Worm (Caenorhabditis elegans) whole organism, L4 larva: Measurements from ENCODE around the gene ugt-62.

Experiments
- F37D6.2 ChIP-seq: sonication (generic microtip); optimal IDR thresholded peaks from 2 replicates; lab custom pipeline; 2016; ENCODE audit warnings: mild to moderate bottlenecking, missing genetic modification characterization, missing compliant biosample characterization
- R02D3.7 ChIP-seq: fragments of 150-350 bp; sonication (generic microtip); optimal IDR thresholded peaks from 3 replicates; lab custom pipeline; 2014; ENCODE audit warnings: missing biosample characterization, missing genetic modification characterization
- T20F7.1 ChIP-seq: fragments of 200-800 bp; sonication (Bioruptor generic); optimal IDR thresholded peaks from 2 replicates; lab custom pipeline; 2018; ENCODE audit warnings: mild to moderate bottlenecking, missing genetic modification characterization, missing compliant biosample characterization
- Y105C5A.15 ChIP-seq: fragments of 200-800 bp; sonication (Bioruptor generic); IDR thresholded peaks from 2 replicates; pipeline ENCODE4 v1.3.6; 2022; ENCODE audit warnings: missing genetic modification characterization, missing compliant biosample characterization
- Y48G9A.11 ChIP-seq: fragments of 200-800 bp; sonication (Bioruptor generic); IDR thresholded peaks from 2 replicates; pipeline ENCODE4 v1.3.6; 2022; ENCODE audit warnings: missing genetic modification reagents, missing genetic modification characterization, missing compliant biosample characterization
- Y5F2A.4 ChIP-seq: fragments of 200-800 bp; sonication (Bioruptor generic); optimal IDR thresholded peaks from 2 replicates; lab custom pipeline; 2018; ENCODE audit warnings: mild to moderate bottlenecking, missing genetic modification characterization, missing compliant biosample characterization
- Y75B8A.6 ChIP-seq: fragments of 200-800 bp; sonication (Bioruptor generic); IDR thresholded peaks from 2 replicates; pipeline ENCODE4 v1.3.6; 2022; ENCODE audit warnings: missing genetic modification reagents, missing genetic modification characterization, missing compliant biosample characterization
- ZK546.5 ChIP-seq, 2 experiments: sonication (generic microtip); optimal IDR thresholded peaks; 2 replicates each; lab custom pipeline; 2017; ENCODE audit warnings: missing biosample characterization in 2 of 2, missing genetic modification characterization in 2 of 2
- arid-1 ChIP-seq: fragments of 200-800 bp; sonication (Bioruptor generic); conservative IDR thresholded peaks from 2 replicates; pipeline ENCODE4 v1.3.6; 2022; ENCODE audit warnings: missing genetic modification reagents, missing genetic modification characterization, missing compliant biosample characterization
- attf-4 ChIP-seq: sonication (generic microtip); optimal IDR thresholded peaks from 3 replicates; lab custom pipeline; 2017; ENCODE audit warnings: missing biosample characterization, missing genetic modification characterization
- ceh-32 ChIP-seq: sonication (generic microtip); optimal IDR thresholded peaks from 2 replicates; lab custom pipeline; 2016; ENCODE audit warnings: mild to moderate bottlenecking, missing genetic modification characterization, missing compliant biosample characterization; ENCODE audit not compliant: poor library complexity
- ceh-62 ChIP-seq: sonication (generic microtip); optimal IDR thresholded peaks from 2 replicates; lab custom pipeline; 2017; ENCODE audit warnings: missing biosample characterization, missing genetic modification characterization
- cey-2 ChIP-seq: sonication (generic microtip); optimal IDR thresholded peaks from 3 replicates; lab custom pipeline; 2017; ENCODE audit warnings: missing genetic modification characterization, mild to moderate bottlenecking, missing compliant biosample characterization, antibody characterized with exemption, borderline replicate concordance; ENCODE audit not compliant: insufficient read depth
- ctbp-1 ChIP-seq: fragments of 200-800 bp; sonication (Bioruptor generic); IDR thresholded peaks from 2 replicates; pipeline ENCODE4 v1.3.6; 2022; ENCODE audit warnings: missing genetic modification reagents, missing genetic modification characterization, missing compliant biosample characterization
- daf-16 ChIP-seq, 3 experiments: sonication (generic microtip); optimal IDR thresholded peaks; 2 replicates each; lab custom pipeline; 2016 to 2017; ENCODE audit warnings: missing genetic modification characterization in 3 of 3, missing genetic modification reagents in 3 of 3, mild to moderate bottlenecking in 2 of 3, missing compliant biosample characterization in 2 of 3, missing biosample characterization in 1 of 3, moderate library complexity in 1 of 3
- daf-19 ChIP-seq: fragments of 200-800 bp; sonication (Bioruptor generic); conservative IDR thresholded peaks from 2 replicates; pipeline ENCODE4 v1.3.6; 2022; ENCODE audit warnings: missing genetic modification characterization, missing compliant biosample characterization
- daf-8 ChIP-seq: fragments of 200-800 bp; sonication (Bioruptor generic); IDR thresholded peaks from 2 replicates; pipeline ENCODE4 v1.3.6; 2022; ENCODE audit warnings: missing genetic modification characterization, missing compliant biosample characterization
- dmd-9 ChIP-seq: fragments of 200-800 bp; sonication (Bioruptor generic); IDR thresholded peaks from 2 replicates; pipeline ENCODE4 v1.3.6; 2022; ENCODE audit warnings: missing genetic modification reagents, missing genetic modification characterization, missing compliant biosample characterization
- dpl-1 ChIP-seq: fragments of 150-350 bp; optimal IDR thresholded peaks from 2 replicates; lab custom pipeline; 2014; ENCODE audit warnings: missing biosample characterization, missing genetic modification reagents, missing genetic modification characterization
- duxl-1 ChIP-seq: sonication (generic microtip); optimal IDR thresholded peaks from 2 replicates; lab custom pipeline; 2016; ENCODE audit warnings: mild to moderate bottlenecking, missing genetic modification characterization, moderate library complexity, missing compliant biosample characterization; ENCODE audit not compliant: poor library complexity
- gei-8 ChIP-seq: fragments of 200-800 bp; sonication (Bioruptor generic); optimal IDR thresholded peaks from 2 replicates; lab custom pipeline; 2018; ENCODE audit warnings: mild to moderate bottlenecking, missing genetic modification characterization, missing compliant biosample characterization
- hif-1 ChIP-seq, 2 experiments: sonication (generic microtip); optimal IDR thresholded peaks; 2 replicates each; lab custom pipeline; 2016 to 2017; ENCODE audit warnings: missing compliant biosample characterization in 2 of 2, missing genetic modification characterization in 2 of 2, missing genetic modification reagents in 2 of 2, missing genotype in 2 of 2, mild to moderate bottlenecking in 1 of 2
- hmg-1.1 ChIP-seq: fragments of 200-800 bp; sonication (Bioruptor generic); IDR thresholded peaks from 2 replicates; pipeline ENCODE4 v1.3.6; 2022; ENCODE audit warnings: missing genetic modification reagents, missing genetic modification characterization, missing compliant biosample characterization
- lim-7 ChIP-seq: fragments of 200-800 bp; sonication (Bioruptor generic); IDR thresholded peaks from 2 replicates; pipeline ENCODE4 v1.3.6; 2022; ENCODE audit warnings: missing genetic modification characterization, missing compliant biosample characterization
- lin-1 ChIP-seq: fragments of 200-800 bp; sonication (Bioruptor generic); IDR thresholded peaks from 2 replicates; pipeline ENCODE4 v1.3.6; 2022; ENCODE audit warnings: missing genetic modification reagents, missing genetic modification characterization, missing compliant biosample characterization
- lin-13 ChIP-seq: fragments of 150-350 bp; optimal IDR thresholded peaks from 2 replicates; lab custom pipeline; 2014; ENCODE audit warnings: missing biosample characterization, missing genetic modification reagents, missing genetic modification characterization
- lin-15B ChIP-seq: fragments of 150-350 bp; sonication (generic microtip); optimal IDR thresholded peaks from 3 replicates; lab custom pipeline; 2014; ENCODE audit warnings: missing biosample characterization, missing genetic modification characterization
- lin-38 ChIP-seq: fragments of 200-800 bp; sonication (Bioruptor generic); IDR thresholded peaks from 2 replicates; pipeline ENCODE4 v1.3.6; 2022; ENCODE audit warnings: missing genetic modification reagents, missing genetic modification characterization, missing compliant biosample characterization
- lin-39 ChIP-seq: fragments of 150-350 bp; optimal IDR thresholded peaks from 2 replicates; lab custom pipeline; 2014; ENCODE audit warnings: missing biosample characterization, missing genetic modification reagents, missing genetic modification characterization
- lir-3 ChIP-seq: sonication (generic microtip); optimal IDR thresholded peaks from 2 replicates; lab custom pipeline; 2016; ENCODE audit warnings: mild to moderate bottlenecking, missing genetic modification characterization, missing compliant biosample characterization
- madf-9 ChIP-seq: fragments of 200-800 bp; sonication (Bioruptor generic); conservative IDR thresholded peaks from 2 replicates; pipeline ENCODE4 v1.3.6; 2022; ENCODE audit warnings: missing genetic modification reagents, missing genetic modification characterization, missing compliant biosample characterization
- mdl-1 ChIP-seq, 2 experiments: fragments of 150-350 bp in 1 of 2; sonication (generic microtip) in 1 of 2; optimal IDR thresholded peaks; 2 replicates each; lab custom pipeline; 2014 to 2017; ENCODE audit warnings: missing biosample characterization in 2 of 2, missing genetic modification characterization in 2 of 2
- mdt-29 ChIP-seq: fragments of 200-800 bp; sonication (Bioruptor generic); IDR thresholded peaks from 2 replicates; pipeline ENCODE4 v1.3.6; 2022; ENCODE audit warnings: missing genetic modification reagents, missing genetic modification characterization, missing compliant biosample characterization
- mep-1 ChIP-seq: fragments of 150-350 bp; sonication (generic microtip); optimal IDR thresholded peaks from 3 replicates; lab custom pipeline; 2014; ENCODE audit warnings: missing biosample characterization, missing genetic modification characterization
- mxl-2 ChIP-seq: fragments of 200-800 bp; sonication (Bioruptor generic); conservative IDR thresholded peaks from 2 replicates; pipeline ENCODE4 v1.3.6; 2022; ENCODE audit warnings: missing genetic modification reagents, missing genetic modification characterization, missing compliant biosample characterization
- nhr-102 ChIP-seq: sonication (generic microtip); optimal IDR thresholded peaks from 2 replicates; lab custom pipeline; 2016; ENCODE audit warnings: mild to moderate bottlenecking, missing genetic modification characterization, moderate library complexity, missing compliant biosample characterization
- nhr-111 ChIP-seq: fragments of 200-800 bp; sonication (Bioruptor generic); optimal IDR thresholded peaks from 2 replicates; lab custom pipeline; 2018; ENCODE audit warnings: mild to moderate bottlenecking, missing genetic modification characterization, missing compliant biosample characterization
- nhr-237 ChIP-seq: sonication (generic microtip); optimal IDR thresholded peaks from 2 replicates; lab custom pipeline; 2017; ENCODE audit warnings: missing biosample characterization, missing genetic modification characterization
- nhr-41 ChIP-seq: fragments of 200-800 bp; sonication (Bioruptor generic); IDR thresholded peaks from 2 replicates; pipeline ENCODE4 v1.3.6; 2022; ENCODE audit warnings: missing genetic modification reagents, missing genetic modification characterization, missing compliant biosample characterization
- nhr-48 ChIP-seq: sonication (generic microtip); optimal IDR thresholded peaks from 2 replicates; lab custom pipeline; 2016; ENCODE audit warnings: mild to moderate bottlenecking, missing genetic modification characterization, missing compliant biosample characterization
- nhr-76 ChIP-seq: fragments of 150-350 bp; optimal IDR thresholded peaks from 2 replicates; lab custom pipeline; 2014; ENCODE audit warnings: missing biosample characterization, missing genetic modification characterization
- php-3 ChIP-seq: fragments of 200-800 bp; sonication (Bioruptor generic); IDR thresholded peaks from 2 replicates; pipeline ENCODE4 v1.3.6; 2022; ENCODE audit warnings: missing genetic modification reagents, missing genetic modification characterization, missing compliant biosample characterization
- sdz-12 ChIP-seq: fragments of 200-800 bp; sonication (Bioruptor generic); optimal IDR thresholded peaks from 2 replicates; lab custom pipeline; 2018; ENCODE audit warnings: mild to moderate bottlenecking, missing genetic modification characterization, missing compliant biosample characterization
- snpc-1.2 ChIP-seq: fragments of 200-800 bp; sonication (Bioruptor generic); IDR thresholded peaks from 2 replicates; pipeline ENCODE4 v1.3.6; 2022; ENCODE audit warnings: missing genetic modification reagents, missing genetic modification characterization, missing compliant biosample characterization
- snpc-4 ChIP-seq: fragments of 150-350 bp; optimal IDR thresholded peaks from 2 replicates; lab custom pipeline; 2014; ENCODE audit warnings: missing biosample characterization, missing genetic modification characterization
- spr-1 ChIP-seq: sonication (generic microtip); optimal IDR thresholded peaks from 2 replicates; lab custom pipeline; 2016; ENCODE audit warnings: mild to moderate bottlenecking, missing genetic modification characterization, missing compliant biosample characterization
- tra-1 ChIP-seq: fragments of 200-800 bp; sonication (Bioruptor generic); IDR thresholded peaks from 2 replicates; pipeline ENCODE4 v1.3.6; 2022; ENCODE audit warnings: missing genetic modification reagents, missing genetic modification characterization, missing compliant biosample characterization
- unc-62 ChIP-seq, 3 experiments: fragments of 150-350 bp in 1 of 3; sonication (generic microtip); optimal IDR thresholded peaks in 2 of 3; peaks in 1 of 3; 1 replicate in 1 of 3; 2 replicates in 2 of 3; lab custom pipeline; 2014 to 2017; ENCODE audit warnings: missing biosample characterization in 3 of 3, missing genetic modification characterization in 3 of 3, missing genetic modification reagents in 3 of 3, missing genotype in 1 of 3
- zag-1 ChIP-seq: fragments of 150-350 bp; optimal IDR thresholded peaks from 2 replicates; lab custom pipeline; 2014; ENCODE audit warnings: missing biosample characterization, missing genetic modification characterization

The ugt-62 gene

DNA sequence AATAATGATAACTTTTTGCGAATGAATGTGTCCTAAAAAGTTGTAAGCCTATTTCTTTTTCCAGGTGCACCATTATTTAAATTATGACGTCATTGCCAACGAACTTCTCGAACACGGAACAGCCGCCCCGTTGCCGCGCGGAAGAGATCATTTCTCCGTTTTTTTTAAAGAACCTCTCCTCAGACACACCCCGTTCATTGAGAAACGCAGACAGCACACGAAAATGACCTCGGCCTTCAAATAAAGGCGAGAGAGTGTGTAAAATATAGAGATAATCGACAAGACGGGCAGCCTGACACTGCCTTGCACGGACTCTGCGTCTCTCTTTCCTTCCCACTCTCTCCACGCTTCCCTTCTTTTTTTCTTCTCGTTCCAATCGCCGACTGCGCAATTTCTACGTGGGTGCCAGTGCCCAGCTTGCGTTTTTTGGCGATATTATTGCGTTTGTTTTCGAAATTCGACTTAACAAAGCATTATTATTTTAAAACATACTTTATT is 20.0 kb upstream of the ugt-62 start (continued):
- 0 out of 2 replicates have a peak, but pooled peaks have one; percentile 39 for TF ChIP-seq php-3 (GFP tag; lab: Robert Waterston, UW)
- peak; percentile 8 for TF ChIP-seq gei-8
- no peak for TF ChIP-seq lir-3 (tag; lab: Kevin White, UChicago)
- peak; percentile 39 for TF ChIP-seq arid-1 (GFP tag; lab: Robert Waterston, UW)
- TF ChIP-seq spr-1, result peak; percentile 31
- TF ChIP-seq lin-1, result peak; percentile 66; the same call in 1 of the 2 replicates
- TF ChIP-seq nhr-48 (tag; lab: Kevin White, UChicago), result peak; percentile 76
- no peak for TF ChIP-seq daf-8 (GFP tag; lab: Robert Waterston, UW)
- no peak for TF ChIP-seq Y75B8A.6
- TF ChIP-seq mxl-2 (GFP tag; lab: Robert Waterston, UW), result no peak
- no peak for TF ChIP-seq mdt-29 (GFP tag; lab: Robert Waterston, UW)
- peak; percentile 77; the same call in 1 of the 2 replicates for TF ChIP-seq nhr-41 (GFP tag; lab: Robert Waterston, UW)
- no peak for TF ChIP-seq dmd-9 (GFP tag; lab: Robert Waterston, UW)
- no peak for TF ChIP-seq lin-13 (GFP tag; lab: Kevin White, UChicago)
- TF ChIP-seq attf-4 (tag; lab: Kevin White, UChicago), result peak; percentile 67
- peak; percentile 60; the same call in 1 of the 2 replicates for TF ChIP-seq ctbp-1 (GFP tag; lab: Robert Waterston, UW)
- peak; percentile 45 for TF ChIP-seq nhr-102 (tag; lab: Kevin White, UChicago)
- TF ChIP-seq zag-1 (tag; lab: Kevin White, UChicago), result no peak
- TF ChIP-seq nhr-237 (tag; lab: Kevin White, UChicago), result no peak
- no peak for TF ChIP-seq snpc-4
- peak in 1 of 2 experiments; percentile 59 for TF ChIP-seq hif-1 (tag; optimal IDR thresholded peaks at IDR 0.05; lab: Kevin White, UChicago)
- TF ChIP-seq mdl-1 (tag; optimal IDR thresholded peaks at IDR 0.05; lab: Kevin White, UChicago), result peak; percentile 47 to 63
- peak; percentile 51 for TF ChIP-seq lin-38 (GFP tag; lab: Robert Waterston, UW)
- TF ChIP-seq daf-19, result no peak
- TF ChIP-seq madf-9, result peak; percentile 91
- TF ChIP-seq lim-7 (GFP tag; lab: Robert Waterston, UW), result no peak
- TF ChIP-seq lin-15B (tag; lab: Kevin White, UChicago), result no peak
- peak in 1 of 2 experiments; percentile 63 for TF ChIP-seq daf-16 (GFP tag; optimal IDR thresholded peaks at IDR 0.05; lab: Kevin White, UChicago)
- peak; percentile 53 for TF ChIP-seq daf-16 (tag; optimal IDR thresholded peaks at IDR 0.05; lab: Kevin White, UChicago)
- no peak for TF ChIP-seq lin-39
- 0 out of 2 replicates have a peak, but pooled peaks have one; percentile 58 for TF ChIP-seq tra-1 (GFP tag; lab: Robert Waterston, UW)
- TF ChIP-seq ceh-32, result no peak
- no peak for TF ChIP-seq sdz-12
- TF ChIP-seq nhr-111 (GFP tag; lab: Kevin White, UChicago), result no peak
- TF ChIP-seq nhr-76 (tag; lab: Kevin White, UChicago), result no peak
- TF ChIP-seq ceh-62, result no peak
- no peak for TF ChIP-seq cey-2 (tag; lab: Kevin White, UChicago)
- TF ChIP-seq R02D3.7 (tag; lab: Kevin White, UChicago), result no peak
- peak; percentile 73 for TF ChIP-seq mep-1 (tag; lab: Kevin White, UChicago)
- TF ChIP-seq F37D6.2 (tag; lab: Kevin White, UChicago), result peak; percentile 59
- peak; percentile 87 for TF ChIP-seq hmg-1.1
- TF ChIP-seq T20F7.1, result no peak
- TF ChIP-seq dpl-1 (GFP tag; lab: Kevin White, UChicago), result peak; percentile 56
- no peak for TF ChIP-seq Y105C5A.15
- no peak for TF ChIP-seq ZK546.5 (tag; optimal IDR thresholded peaks at IDR 0.05; lab: Kevin White, UChicago)
- TF ChIP-seq Y5F2A.4 (GFP tag; lab: Kevin White, UChicago), result no peak
- peak in 1 of 2 experiments; percentile 86 for TF ChIP-seq unc-62 (GFP tag; optimal IDR thresholded peaks at IDR 0.05 in 1 of 2; lab: Kevin White, UChicago)
- no peak for TF ChIP-seq unc-62 (tag; optimal IDR thresholded peaks at IDR 0.05; lab: Kevin White, UChicago)
- no peak for TF ChIP-seq snpc-1.2 (GFP tag; lab: Robert Waterston, UW)
- peak; percentile 63 for TF ChIP-seq duxl-1 (tag; lab: Kevin White, UChicago)
- no peak for TF ChIP-seq Y48G9A.11 (GFP tag; lab: Robert Waterston, UW)
